Worm (Caenorhabditis elegans): ENCODE results near the gene sdn-1.

ce11 chrX:10597554-10598191 lies 4.5 kb upstream of the sdn-1 start:
- no peak for TF ChIP-seq sox-4 (tag; optimal IDR thresholded peaks at IDR 0.05)
- TF ChIP-seq xbp-1 (tag; optimal IDR thresholded peaks at IDR 0.05): peak; percentile 26
- TF ChIP-seq aly-2 (tag; optimal IDR thresholded peaks at IDR 0.05): no peak
- no peak for TF ChIP-seq nhr-77 (tag; optimal IDR thresholded peaks at IDR 0.05)
- no peak for TF ChIP-seq ama-1 (optimal IDR thresholded peaks at IDR 0.05)
- TF ChIP-seq ztf-11 (tag; optimal IDR thresholded peaks at IDR 0.05): peak in 1 of 2 experiments; percentile 63

All from whole organism, L1 larva.